Fruit fly (Drosophila melanogaster): ENCODE measurements around the gene mRpL9.

DNA sequence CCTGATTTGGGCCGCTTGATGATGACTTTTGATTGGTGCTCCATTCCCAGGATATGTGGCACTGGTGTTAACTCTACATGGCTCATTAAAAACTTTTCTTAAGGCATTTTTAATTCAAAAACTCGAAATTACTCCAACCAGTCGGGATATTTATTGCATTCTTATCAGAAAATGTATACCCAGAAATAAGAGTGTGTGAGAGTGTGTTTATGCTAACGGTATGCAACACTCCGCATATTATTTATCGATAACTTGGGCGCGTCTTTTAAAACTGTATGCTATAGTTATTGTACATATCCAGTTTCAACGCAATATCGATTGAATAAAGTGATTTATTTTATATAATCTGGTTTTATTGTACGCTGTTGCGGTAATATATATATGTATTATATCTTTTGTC lies 36.9 kb downstream of the mRpL9 start, which contains the start of gene CG34404:
- TF ChIP-seq CG12605 (GFP tag; IDR thresholded peaks at IDR 0.05) (no peak), fd96Ca (GFP tag; IDR thresholded peaks at IDR 0.05) (no peak), CG10348 (GFP tag; IDR thresholded peaks at IDR 0.05) (no peak), rn (GFP tag; IDR thresholded peaks at IDR 0.05) (no peak)

Data from whole organism, pupa.